Worm (Caenorhabditis elegans): Measurements from ENCODE around the gene exc-12.

DNA sequence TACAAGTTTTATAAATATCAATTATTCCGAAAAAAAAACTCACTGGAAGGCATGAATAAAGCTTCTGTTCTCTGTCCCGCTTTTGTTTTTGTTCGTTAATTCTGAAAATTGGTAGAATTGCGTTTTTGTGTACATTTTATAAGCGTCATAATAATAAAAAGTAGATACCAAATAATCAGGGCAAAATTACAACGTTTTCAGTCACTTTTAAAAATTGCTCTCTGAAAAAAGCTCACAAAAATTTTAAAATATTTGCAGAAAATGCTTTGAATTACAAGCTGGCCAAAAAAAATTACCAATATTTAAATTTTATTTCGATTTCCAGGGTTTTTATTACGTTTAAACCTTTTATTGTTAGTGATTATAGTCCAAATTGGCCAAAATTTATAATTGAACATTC, 15.0 kb downstream of the exc-12 start, which contains the start of gene scav-2:
- TF ChIP-seq him-1 (tag; optimal IDR thresholded peaks at IDR 0.05) (no peak), dao-5 (tag; optimal IDR thresholded peaks at IDR 0.05) (no peak)

Data from whole organism, L4/young adult.